Fruit fly (Drosophila melanogaster) whole organism, prepupa: ENCODE measurements around the gene elav.
A peak's percentile ranks its signal among the peaks of the same experiment; 100 is the strongest.

Experiments
- Blimp-1 ChIP-seq: fragments of 200-800 bp; sonication (Bioruptor generic); optimal IDR thresholded peaks from 3 replicates; lab custom pipeline; 2017; ENCODE audit warnings: missing biosample characterization, missing genetic modification characterization, mild to moderate bottlenecking, moderate library complexity, missing genetic modification reagents
- CG10669 ChIP-seq: fragments of 200-800 bp; sonication (Bioruptor generic); optimal IDR thresholded peaks from 3 replicates; lab custom pipeline; 2018; ENCODE audit warnings: missing biosample characterization, mild to moderate bottlenecking, missing genetic modification characterization, moderate library complexity
- CG15336 ChIP-seq: fragments of 200-800 bp; sonication (Bioruptor generic); IDR thresholded peaks from 2 replicates; pipeline ENCODE4 v1.3.6; 2022; ENCODE audit warnings: missing biosample characterization, missing genetic modification characterization
- CG1621 ChIP-seq: fragments of 200-800 bp; sonication (Bioruptor generic); optimal IDR thresholded peaks from 3 replicates; lab custom pipeline; 2018; ENCODE audit warnings: missing biosample characterization, mild to moderate bottlenecking, missing genetic modification characterization
- CG3919 ChIP-seq: fragments of 200-800 bp; sonication (Bioruptor generic); optimal IDR thresholded peaks from 3 replicates; lab custom pipeline; 2016; ENCODE audit warnings: missing biosample characterization, missing genetic modification characterization
- CG4318 ChIP-seq: fragments of 200-800 bp; sonication (Bioruptor generic); optimal IDR thresholded peaks from 3 replicates; lab custom pipeline; 2017; ENCODE audit warnings: missing biosample characterization, mild to moderate bottlenecking, missing genetic modification characterization
- CG6163 ChIP-seq: fragments of 200-800 bp; sonication (Bioruptor generic); IDR thresholded peaks from 3 replicates; pipeline ENCODE4 v1.3.6; 2022; ENCODE audit warnings: missing biosample characterization, missing genetic modification characterization
- CG6276 ChIP-seq: fragments of 200-800 bp; sonication (Bioruptor generic); optimal IDR thresholded peaks from 2 replicates; lab custom pipeline; 2017; ENCODE audit warnings: missing biosample characterization, mild to moderate bottlenecking, missing genetic modification characterization
- CG6808 ChIP-seq: fragments of 200-800 bp; sonication (Bioruptor generic); optimal IDR thresholded peaks from 3 replicates; lab custom pipeline; 2017; ENCODE audit warnings: missing biosample characterization, missing genetic modification characterization, mild to moderate bottlenecking, moderate library complexity, missing genetic modification reagents
- CG8119 ChIP-seq: fragments of 200-800 bp; sonication (Bioruptor generic); IDR thresholded peaks from 3 replicates; pipeline ENCODE4 v1.3.6; 2022; ENCODE audit warnings: missing biosample characterization, missing genetic modification characterization
- CG8319 ChIP-seq: fragments of 200-800 bp; sonication (Bioruptor generic); optimal IDR thresholded peaks from 3 replicates; lab custom pipeline; 2016; ENCODE audit warnings: missing biosample characterization, missing genetic modification characterization
- Eip75B ChIP-seq: fragments of 200-800 bp; sonication (Bioruptor generic); optimal IDR thresholded peaks from 3 replicates; lab custom pipeline; 2016; ENCODE audit warnings: missing biosample characterization, missing genetic modification characterization
- Eip78C ChIP-seq: fragments of 200-800 bp; sonication (Bioruptor generic); peaks from one replicate; lab custom pipeline; 2016; ENCODE audit warnings: missing biosample characterization, missing genetic modification characterization
- Ets21C ChIP-seq: fragments of 200-800 bp; sonication (Bioruptor generic); optimal IDR thresholded peaks from 3 replicates; lab custom pipeline; 2016; ENCODE audit warnings: missing biosample characterization, missing genetic modification characterization
- Hr38 ChIP-seq: sonication (Bioruptor generic); optimal IDR thresholded peaks from 2 replicates; lab custom pipeline; 2016; ENCODE audit warnings: missing biosample characterization, missing genetic modification characterization
- Hr39 ChIP-seq: fragments of 200-800 bp; sonication (Bioruptor generic); optimal IDR thresholded peaks from 2 replicates; lab custom pipeline; 2016; ENCODE audit warnings: missing biosample characterization, missing genetic modification characterization
- Lpt ChIP-seq: fragments of 200-800 bp; sonication (Bioruptor generic); optimal IDR thresholded peaks from 3 replicates; lab custom pipeline; 2016; ENCODE audit warnings: missing biosample characterization, missing genetic modification characterization
- Met ChIP-seq: fragments of 200-800 bp; sonication (Bioruptor generic); optimal IDR thresholded peaks from 3 replicates; lab custom pipeline; 2016; ENCODE audit warnings: missing biosample characterization, missing genetic modification characterization
- OdsH ChIP-seq: fragments of 200-800 bp; sonication (Bioruptor generic); optimal IDR thresholded peaks from 3 replicates; lab custom pipeline; 2016; ENCODE audit warnings: missing biosample characterization, missing genetic modification characterization
- Sox102F ChIP-seq: fragments of 200-800 bp; sonication (Bioruptor generic); optimal IDR thresholded peaks from 2 replicates; lab custom pipeline; 2016; ENCODE audit warnings: missing biosample characterization, mild to moderate bottlenecking, missing genetic modification characterization
- acj6 ChIP-seq: fragments of 200-800 bp; sonication (Bioruptor generic); optimal IDR thresholded peaks from 3 replicates; lab custom pipeline; 2016; ENCODE audit warnings: missing biosample characterization, missing genetic modification characterization
- cyc ChIP-seq: fragments of 200-800 bp; sonication (Bioruptor generic); optimal IDR thresholded peaks from 3 replicates; lab custom pipeline; 2016; ENCODE audit warnings: missing biosample characterization, missing genetic modification characterization
- eg ChIP-seq: fragments of 200-800 bp; sonication (Bioruptor generic); IDR thresholded peaks from 3 replicates; pipeline ENCODE4 v1.3.6; 2022; ENCODE audit warnings: missing biosample characterization, missing genetic modification characterization
- fd85E ChIP-seq: fragments of 200-800 bp; sonication (Bioruptor generic); optimal IDR thresholded peaks from 3 replicates; lab custom pipeline; 2016; ENCODE audit warnings: missing biosample characterization, missing genetic modification characterization
- fkh ChIP-seq: fragments of 200-800 bp; sonication (Bioruptor generic); optimal IDR thresholded peaks from 3 replicates; lab custom pipeline; 2017; ENCODE audit warnings: missing biosample characterization, mild to moderate bottlenecking, missing genetic modification characterization, moderate library complexity
- net ChIP-seq: fragments of 200-800 bp; sonication (Bioruptor generic); optimal IDR thresholded peaks from 3 replicates; lab custom pipeline; 2016; ENCODE audit warnings: missing biosample characterization, missing genetic modification characterization
- ss ChIP-seq, 2 experiments: fragments of 200-800 bp; sonication (Bioruptor generic); optimal IDR thresholded peaks; 2 replicates in 1 of 2; 3 replicates in 1 of 2; lab custom pipeline; 2017 to 2018; ENCODE audit warnings: mild to moderate bottlenecking in 2 of 2, missing biosample characterization in 2 of 2, missing genetic modification characterization in 2 of 2, moderate library complexity in 1 of 2
- svp ChIP-seq: fragments of 200-800 bp; sonication (Bioruptor generic); peaks from one replicate; lab custom pipeline; 2016; ENCODE audit warnings: missing biosample characterization, missing genetic modification characterization
- topi ChIP-seq: fragments of 200-800 bp; sonication (Bioruptor generic); optimal IDR thresholded peaks from 3 replicates; lab custom pipeline; 2016; ENCODE audit warnings: missing biosample characterization, missing genetic modification characterization
- vri ChIP-seq: fragments of 200-800 bp; sonication (Bioruptor generic); optimal IDR thresholded peaks from 3 replicates; lab custom pipeline; 2016; ENCODE audit warnings: missing biosample characterization, mild to moderate bottlenecking, missing genetic modification characterization

Gene elav

dm6 chrX:522357-523043, 526 bp downstream of the elav start (continued):
- TF ChIP-seq CG6808 (GFP tag; lab: Kevin White, UChicago) (peak; percentile 56), Met (GFP tag; lab: Kevin White, UChicago) (peak; percentile 80), OdsH (GFP tag; lab: Kevin White, UChicago) (peak; percentile 72), Lpt (GFP tag; lab: Kevin White, UChicago) (peak; percentile 82), eg (GFP tag; lab: Robert Waterston, UW) (peak; percentile 82), CG6276 (peak; percentile 47), CG4318 (GFP tag; lab: Kevin White, UChicago) (peak; percentile 50), CG8319 (peak; percentile 58), net (GFP tag; lab: Kevin White, UChicago) (peak; percentile 65), Hr39 (peak; percentile 77)

dm6 chrX:521683-522082, 1.3 kb downstream of the elav start:
- TF ChIP-seq acj6: no peak
- TF ChIP-seq CG8319: no peak
- no peak for TF ChIP-seq svp (GFP tag; lab: Kevin White, UChicago)
- no peak for TF ChIP-seq CG6808 (GFP tag; lab: Kevin White, UChicago)
- TF ChIP-seq Blimp-1 (GFP tag; lab: Kevin White, UChicago): no peak
- TF ChIP-seq Eip78C (GFP tag; lab: Kevin White, UChicago): peak; percentile 23
- TF ChIP-seq Ets21C: no peak
- no peak for TF ChIP-seq CG1621 (tag; lab: Kevin White, UChicago)
- no peak for TF ChIP-seq fd85E (GFP tag; lab: Kevin White, UChicago)

- TF ChIP-seq Lpt (GFP tag; lab: Kevin White, UChicago) (no peak), vri (peak; percentile 12), CG8119 (GFP tag; lab: Robert Waterston, UW) (no peak), Hr38 (GFP tag; lab: Kevin White, UChicago) (no peak), Eip78C (GFP tag; lab: Kevin White, UChicago) (peak; percentile 50), topi (GFP tag; lab: Kevin White, UChicago) (no peak), ss (GFP tag; optimal IDR thresholded peaks at IDR 0.05; lab: Kevin White, UChicago) (peak in 1 of 2 experiments; percentile 7), CG8319 (no peak)
These were observed 2.7 kb downstream of the elav start for dm6 chrX:520215-520861.

DNA sequence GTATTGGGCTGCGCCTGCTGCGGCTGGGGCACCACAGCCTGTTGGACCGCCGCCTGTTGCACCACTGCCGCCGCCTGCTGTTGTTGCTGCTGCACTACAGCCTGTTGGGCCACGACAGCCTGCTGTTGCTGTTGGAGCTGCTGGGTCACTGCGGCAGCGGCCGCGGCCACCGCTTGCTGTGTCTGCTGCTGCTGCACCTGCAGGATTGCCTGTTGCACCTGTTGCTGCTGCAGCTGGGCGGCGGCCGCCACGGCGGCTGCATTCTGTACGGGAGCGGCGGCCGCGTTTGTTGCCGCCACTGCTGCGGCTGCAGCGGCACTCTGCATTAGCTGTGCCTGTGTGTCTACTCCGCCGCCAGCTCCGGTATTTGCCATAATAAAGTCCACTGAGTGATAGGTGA, 4.2 kb downstream of the elav start:
- no peak for TF ChIP-seq CG15336 (GFP tag; lab: Robert Waterston, UW)
- TF ChIP-seq CG6276: no peak
- TF ChIP-seq CG6163 (GFP tag; lab: Robert Waterston, UW): no peak
- no peak for TF ChIP-seq topi (GFP tag; lab: Kevin White, UChicago)
- TF ChIP-seq eg (GFP tag; lab: Robert Waterston, UW): no peak
- TF ChIP-seq CG10669 (GFP tag; lab: Kevin White, UChicago): no peak
- TF ChIP-seq svp (GFP tag; lab: Kevin White, UChicago): no peak
- no peak for TF ChIP-seq CG3919 (GFP tag; lab: Kevin White, UChicago)
- TF ChIP-seq cyc (GFP tag; lab: Kevin White, UChicago): no peak
- no peak for TF ChIP-seq Sox102F
- TF ChIP-seq Eip75B (GFP tag; lab: Kevin White, UChicago): no peak
- TF ChIP-seq CG4318 (GFP tag; lab: Kevin White, UChicago): no peak

dm6 chrX:515676-516075, 7.3 kb downstream of the elav start:
- TF ChIP-seq fkh (GFP tag; lab: Kevin White, UChicago) (peak; percentile 49), cyc (GFP tag; lab: Kevin White, UChicago) (no peak), CG6276 (no peak)
